Fruit fly (Drosophila melanogaster): Measurements from ENCODE around the gene Setx.
A peak's percentile ranks its signal among the peaks of the same experiment; 100 is the strongest.

The Setx gene

dm6 chr3L:8137448-8137906 lies at the start of gene Setx, which contains the start of gene mus301:
Gene Setx, minus strand, starts transcription at chr3L:8137498.
Gene mus301, plus strand, starts transcription at chr3L:8137808.
- peak; percentile 76 for TF ChIP-seq CG15710 (tag; optimal IDR thresholded peaks at IDR 0.05)
- no peak for TF ChIP-seq D1 (tag; optimal IDR thresholded peaks at IDR 0.05)
- no peak for TF ChIP-seq CG13204 (GFP tag; optimal IDR thresholded peaks at IDR 0.05)
- TF ChIP-seq rn (GFP tag; IDR thresholded peaks at IDR 0.05), result peak; percentile 56
- no peak for TF ChIP-seq CG34367 (tag; optimal IDR thresholded peaks at IDR 0.05)
- no peak for TF ChIP-seq CG8159 (tag; optimal IDR thresholded peaks at IDR 0.05)
- TF ChIP-seq fd96Ca (GFP tag; IDR thresholded peaks at IDR 0.05), result no peak
- TF ChIP-seq CG8301 (tag; optimal IDR thresholded peaks at IDR 0.05), result no peak
- TF ChIP-seq Pif1B (GFP tag; optimal IDR thresholded peaks at IDR 0.05), result no peak
- TF ChIP-seq CG12605 (GFP tag; IDR thresholded peaks at IDR 0.05), result no peak
- TF ChIP-seq Snoo (tag; optimal IDR thresholded peaks at IDR 0.05), result no peak
- no peak for TF ChIP-seq CG14655 (GFP tag; optimal IDR thresholded peaks at IDR 0.05)
- TF ChIP-seq EcR (GFP tag; optimal IDR thresholded peaks at IDR 0.05), result no peak
- 0 out of 2 replicates have a peak, but pooled peaks have one; percentile 42 for TF ChIP-seq CG32121 (GFP tag; IDR thresholded peaks at IDR 0.05)
- TF ChIP-seq CG9948 (tag; optimal IDR thresholded peaks at IDR 0.05), result no peak
- TF ChIP-seq Pif1A (GFP tag; optimal IDR thresholded peaks at IDR 0.05), result no peak
- TF ChIP-seq Ets98B (GFP tag; IDR thresholded peaks at IDR 0.05), result peak; percentile 49
- no peak for TF ChIP-seq gl (tag; optimal IDR thresholded peaks at IDR 0.05)
- peak; percentile 52; the same call in 2 of the 3 replicates for TF ChIP-seq CG4496 (GFP tag; IDR thresholded peaks at IDR 0.05)
- TF ChIP-seq CG17806 (tag; optimal IDR thresholded peaks at IDR 0.05), result peak; percentile 56
- TF ChIP-seq CG10348 (GFP tag; IDR thresholded peaks at IDR 0.05), result no peak

dm6 chr3L:8186627-8187396 lies 49.5 kb upstream of the Setx start, which contains the start of the genes ERR and Atg18a:
Gene ERR, minus strand, starts transcription at chr3L:8186671.
Gene Atg18a, plus strand, starts transcription at chr3L:8186857.
- TF ChIP-seq CG10348 (GFP tag; IDR thresholded peaks at IDR 0.05) (peak; percentile 77), fd96Ca (GFP tag; IDR thresholded peaks at IDR 0.05) (peak; percentile 81), CG32121 (GFP tag; IDR thresholded peaks at IDR 0.05) (peak; percentile 89), Snoo (tag; optimal IDR thresholded peaks at IDR 0.05) (peak; percentile 78), CG9948 (tag; optimal IDR thresholded peaks at IDR 0.05) (peak; percentile 73), Ets98B (GFP tag; IDR thresholded peaks at IDR 0.05) (peak; percentile 82), CG17806 (tag; optimal IDR thresholded peaks at IDR 0.05) (peak; percentile 73), CG4496 (GFP tag; IDR thresholded peaks at IDR 0.05) (peak; percentile 92), D1 (tag; optimal IDR thresholded peaks at IDR 0.05) (no peak), CG34367 (tag; optimal IDR thresholded peaks at IDR 0.05) (peak; percentile 69), CG8301 (tag; optimal IDR thresholded peaks at IDR 0.05) (peak; percentile 74), CG13204 (GFP tag; optimal IDR thresholded peaks at IDR 0.05) (no peak), gl (tag; optimal IDR thresholded peaks at IDR 0.05) (peak; percentile 19), EcR (GFP tag; optimal IDR thresholded peaks at IDR 0.05) (no peak), Pif1A (GFP tag; optimal IDR thresholded peaks at IDR 0.05) (no peak), CG12605 (GFP tag; IDR thresholded peaks at IDR 0.05) (peak; percentile 50; the same call in 1 of the 2 replicates), CG8159 (tag; optimal IDR thresholded peaks at IDR 0.05) (peak; percentile 82), CG15710 (tag; optimal IDR thresholded peaks at IDR 0.05) (peak; percentile 87), CG14655 (GFP tag; optimal IDR thresholded peaks at IDR 0.05) (no peak), Pif1B (GFP tag; optimal IDR thresholded peaks at IDR 0.05) (peak; percentile 73), rn (GFP tag; IDR thresholded peaks at IDR 0.05) (peak; percentile 84)

dm6 chr3L:8185263-8186227 lies 48.2 kb upstream of the Setx start:
- no peak for TF ChIP-seq Pif1A (GFP tag; optimal IDR thresholded peaks at IDR 0.05)
- TF ChIP-seq CG15710 (tag; optimal IDR thresholded peaks at IDR 0.05), result peak; percentile 57
- peak; percentile 72 for TF ChIP-seq fd96Ca (GFP tag; IDR thresholded peaks at IDR 0.05)
- TF ChIP-seq CG4496 (GFP tag; IDR thresholded peaks at IDR 0.05), result peak; percentile 66; the same call in 2 of the 3 replicates
- TF ChIP-seq CG34367 (tag; optimal IDR thresholded peaks at IDR 0.05), result peak; percentile 36
- TF ChIP-seq Pif1B (GFP tag; optimal IDR thresholded peaks at IDR 0.05), result peak; percentile 65
- TF ChIP-seq CG8301 (tag; optimal IDR thresholded peaks at IDR 0.05), result peak; percentile 59
- no peak for TF ChIP-seq CG13204 (GFP tag; optimal IDR thresholded peaks at IDR 0.05)
- TF ChIP-seq CG10348 (GFP tag; IDR thresholded peaks at IDR 0.05), result no peak
- TF ChIP-seq Ets98B (GFP tag; IDR thresholded peaks at IDR 0.05), result peak; percentile 53
- TF ChIP-seq D1 (tag; optimal IDR thresholded peaks at IDR 0.05), result no peak
- TF ChIP-seq rn (GFP tag; IDR thresholded peaks at IDR 0.05), result no peak
- no peak for TF ChIP-seq gl (tag; optimal IDR thresholded peaks at IDR 0.05)
- peak; percentile 33 for TF ChIP-seq CG17806 (tag; optimal IDR thresholded peaks at IDR 0.05)
- peak; percentile 48 for TF ChIP-seq CG9948 (tag; optimal IDR thresholded peaks at IDR 0.05)
- peak; percentile 74 for TF ChIP-seq CG8159 (tag; optimal IDR thresholded peaks at IDR 0.05)
- TF ChIP-seq CG14655 (GFP tag; optimal IDR thresholded peaks at IDR 0.05), result no peak
- TF ChIP-seq Snoo (tag; optimal IDR thresholded peaks at IDR 0.05), result peak; percentile 42
- peak; percentile 25 for TF ChIP-seq EcR (GFP tag; optimal IDR thresholded peaks at IDR 0.05)
- TF ChIP-seq CG32121 (GFP tag; IDR thresholded peaks at IDR 0.05), result peak; percentile 42; the same call in 1 of the 2 replicates
- no peak for TF ChIP-seq CG12605 (GFP tag; IDR thresholded peaks at IDR 0.05)

dm6 chr3L:8180464-8181137 lies 43.3 kb upstream of the Setx start, which contains the start of the genes mthl7 and Uxs:
Gene mthl7, minus strand, starts transcription at chr3L:8180514.
Gene Uxs, plus strand, starts transcription at chr3L:8180923.
- no peak for TF ChIP-seq CG8301 (tag; optimal IDR thresholded peaks at IDR 0.05)
